Worm (Caenorhabditis elegans) whole organism, L1 larva: ENCODE data around the gene Y80D4G.2.

Source experiments
- ama-1 ChIP-seq: fragments of 150-350 bp; optimal IDR thresholded peaks from 2 replicates; lab custom pipeline; 2014
- blmp-1 ChIP-seq: fragments of 150-350 bp; optimal IDR thresholded peaks from 2 replicates; lab custom pipeline; 2014; ENCODE audit warnings: missing biosample characterization, missing genetic modification characterization
- dpl-1 ChIP-seq, 3 experiments: fragments of 150-350 bp in 2 of 3; sonication (generic microtip) in 1 of 3; optimal IDR thresholded peaks; 2 replicates each; lab custom pipeline; 2014 to 2017; ENCODE audit warnings: missing biosample characterization in 3 of 3, missing genetic modification characterization in 3 of 3, missing genetic modification reagents in 3 of 3
- efl-1 ChIP-seq, 4 experiments: fragments of 150-350 bp; optimal IDR thresholded peaks in 3 of 4; peaks in 1 of 4; 1 replicate in 1 of 4; 2 replicates in 3 of 4; lab custom pipeline; 2014; ENCODE audit warnings: missing biosample characterization in 2 of 4, missing genetic modification characterization in 2 of 4, missing genetic modification reagents in 2 of 4
- hlh-4 ChIP-seq: sonication (generic microtip); optimal IDR thresholded peaks from 2 replicates; lab custom pipeline; 2016; ENCODE audit warnings: mild to moderate bottlenecking, missing genetic modification characterization, missing compliant biosample characterization
- lin-35 ChIP-seq, 2 experiments: fragments of 150-350 bp; optimal IDR thresholded peaks; 2 replicates each; lab custom pipeline; 2014; ENCODE audit warnings: missing biosample characterization in 2 of 2, missing genetic modification characterization in 2 of 2, missing genetic modification reagents in 2 of 2
- lin-39 ChIP-seq: fragments of 150-350 bp; optimal IDR thresholded peaks from 2 replicates; lab custom pipeline; 2014; ENCODE audit warnings: missing biosample characterization, missing genetic modification reagents, missing genetic modification characterization
- lir-3 ChIP-seq: sonication (generic microtip); optimal IDR thresholded peaks from 2 replicates; lab custom pipeline; 2016; ENCODE audit warnings: mild to moderate bottlenecking, missing genetic modification characterization, moderate library complexity, missing compliant biosample characterization; ENCODE audit not compliant: poor library complexity
- mdl-1 ChIP-seq, 2 experiments: fragments of 150-350 bp; optimal IDR thresholded peaks; 2 replicates each; lab custom pipeline; 2014 to 2017; ENCODE audit warnings: missing biosample characterization in 2 of 2, missing genetic modification characterization in 2 of 2, inconsistent platforms in 1 of 2
- nhr-71 ChIP-seq: sonication (generic microtip); optimal IDR thresholded peaks from 2 replicates; lab custom pipeline; 2016; ENCODE audit warnings: mild to moderate bottlenecking, missing genetic modification characterization, moderate library complexity, missing compliant biosample characterization
- snpc-4 ChIP-seq: fragments of 150-350 bp; optimal IDR thresholded peaks from 2 replicates; lab custom pipeline; 2014; ENCODE audit warnings: missing biosample characterization, missing genetic modification characterization
- zip-4 ChIP-seq: fragments of 200-800 bp; sonication (Bioruptor generic); optimal IDR thresholded peaks from 2 replicates; lab custom pipeline; 2018; ENCODE audit warnings: mild to moderate bottlenecking, missing genetic modification characterization, moderate library complexity, missing compliant biosample characterization

- TF ChIP-seq snpc-4 (tag; lab: Kevin White, UChicago) (no peak), ama-1 (lab: Kevin White, UChicago) (no peak), zip-4 (GFP tag; lab: Kevin White, UChicago) (no peak), lir-3 (tag; lab: Kevin White, UChicago) (no peak), dpl-1 (GFP tag; optimal IDR thresholded peaks at IDR 0.05; lab: Kevin White, UChicago) (no peak), efl-1 (optimal IDR thresholded peaks at IDR 0.05; lab: Kevin White, UChicago) (no peak), efl-1 (GFP tag; optimal IDR thresholded peaks at IDR 0.05 in 1 of 2; lab: Kevin White, UChicago) (no peak), lin-35 (GFP tag; optimal IDR thresholded peaks at IDR 0.05; lab: Kevin White, UChicago) (no peak), lin-39 (tag; lab: Kevin White, UChicago) (no peak), nhr-71 (tag; lab: Kevin White, UChicago) (no peak), blmp-1 (tag; lab: Kevin White, UChicago) (no peak), hlh-4 (tag; lab: Kevin White, UChicago) (no peak), mdl-1 (tag; optimal IDR thresholded peaks at IDR 0.05; lab: Kevin White, UChicago) (no peak)
Measured at ce11 chrIII:7616228-7616627, 21.8 kb upstream of the Y80D4G.2 start, which contains the start of gene T04A6.1.
